Worm (Caenorhabditis elegans) whole organism, young adult: ENCODE results near the gene clec-88.
A peak's percentile ranks its signal among the peaks of the same experiment; 100 is the strongest.

Experiments
- B0019.2 ChIP-seq: fragments of 200-800 bp; sonication (Bioruptor generic); conservative IDR thresholded peaks from 2 replicates; pipeline ENCODE4 v1.3.6; 2022; ENCODE audit warnings: missing genetic modification reagents, missing genetic modification characterization, missing compliant biosample characterization
- D2030.7 ChIP-seq: fragments of 200-800 bp; sonication (Bioruptor generic); IDR thresholded peaks from 2 replicates; pipeline ENCODE4 v1.3.6; 2022; ENCODE audit warnings: missing genetic modification reagents, missing genetic modification characterization, missing compliant biosample characterization
- K11D2.4 ChIP-seq: fragments of 200-800 bp; sonication (Bioruptor generic); IDR thresholded peaks from 2 replicates; pipeline ENCODE4 v1.3.6; 2022; ENCODE audit warnings: missing genetic modification reagents, missing genetic modification characterization, missing compliant biosample characterization
- K12H6.12 ChIP-seq: fragments of 200-800 bp; sonication (Bioruptor generic); optimal IDR thresholded peaks from 2 replicates; lab custom pipeline; 2018; ENCODE audit warnings: mild to moderate bottlenecking, missing genetic modification characterization, missing compliant biosample characterization
- Y53G8AR.9 ChIP-seq: fragments of 200-800 bp; sonication (Bioruptor generic); conservative IDR thresholded peaks from 2 replicates; pipeline ENCODE4 v1.3.6; 2022; ENCODE audit warnings: missing genetic modification reagents, missing genetic modification characterization, missing compliant biosample characterization
- Y95B8A.8 ChIP-seq: fragments of 200-800 bp; sonication (Bioruptor generic); IDR thresholded peaks from 2 replicates; pipeline ENCODE4 v1.3.6; 2022; ENCODE audit warnings: missing genetic modification reagents, missing genetic modification characterization, missing compliant biosample characterization
- ama-1 ChIP-seq, 3 experiments: fragments of 150-350 bp in 1 of 3; sonication (generic microtip) in 2 of 3; optimal IDR thresholded peaks; 2 replicates each; lab custom pipeline; 2014 to 2018; ENCODE audit warnings: missing biosample characterization in 2 of 3, missing genetic modification characterization in 2 of 3, missing genetic modification reagents in 2 of 3
- aptf-3 ChIP-seq: fragments of 200-800 bp; sonication (Bioruptor generic); IDR thresholded peaks from 2 replicates; pipeline ENCODE4 v1.3.6; 2022; ENCODE audit warnings: missing genetic modification characterization, missing compliant biosample characterization
- bed-1 ChIP-seq: fragments of 200-800 bp; sonication (Bioruptor generic); IDR thresholded peaks from 2 replicates; pipeline ENCODE4 v1.3.6; 2022; ENCODE audit warnings: missing genetic modification reagents, missing genetic modification characterization, missing compliant biosample characterization
- cebp-1 ChIP-seq, 2 experiments: fragments of 200-800 bp in 1 of 2; sonication (Bioruptor generic) in 1 of 2; sonication (generic microtip) in 1 of 2; IDR thresholded peaks in 1 of 2; optimal IDR thresholded peaks in 1 of 2; 2 replicates each; pipeline versions ENCODE4 v1.3.6 to Lab custom; 2017 to 2022; ENCODE audit warnings: missing compliant biosample characterization in 2 of 2, missing genetic modification characterization in 2 of 2, mild to moderate bottlenecking in 1 of 2, missing genetic modification reagents in 1 of 2, moderate library complexity in 1 of 2
- ceh-100 ChIP-seq: fragments of 200-800 bp; sonication (Bioruptor generic); IDR thresholded peaks from 2 replicates; pipeline ENCODE4 v1.3.6; 2022; ENCODE audit warnings: missing genetic modification reagents, missing genetic modification characterization, missing compliant biosample characterization
- dpff-1 ChIP-seq: sonication (generic microtip); optimal IDR thresholded peaks from 2 replicates; lab custom pipeline; 2017; ENCODE audit warnings: mild to moderate bottlenecking, missing genetic modification characterization, missing compliant biosample characterization
- egl-18 ChIP-seq: fragments of 200-800 bp; sonication (Bioruptor generic); IDR thresholded peaks from 2 replicates; pipeline ENCODE4 v1.3.6; 2022; ENCODE audit warnings: missing genetic modification reagents, missing genetic modification characterization, missing compliant biosample characterization
- egrh-3 ChIP-seq: fragments of 200-800 bp; sonication (Bioruptor generic); IDR thresholded peaks from 2 replicates; pipeline ENCODE4 v1.3.6; 2022; ENCODE audit warnings: missing genetic modification reagents, missing genetic modification characterization, missing compliant biosample characterization
- hmg-1.2 ChIP-seq: fragments of 200-800 bp; sonication (Bioruptor generic); IDR thresholded peaks from 2 replicates; pipeline ENCODE4 v1.3.6; 2022; ENCODE audit warnings: missing genetic modification reagents, missing genetic modification characterization, missing compliant biosample characterization
- hmg-20 ChIP-seq: fragments of 200-800 bp; sonication (Bioruptor generic); IDR thresholded peaks from 2 replicates; pipeline ENCODE4 v1.3.6; 2022; ENCODE audit warnings: missing genetic modification reagents, missing genetic modification characterization, missing compliant biosample characterization
- let-526 ChIP-seq: fragments of 200-800 bp; sonication (Bioruptor generic); IDR thresholded peaks from 2 replicates; pipeline ENCODE4 v1.3.6; 2022; ENCODE audit warnings: missing genetic modification reagents, missing genetic modification characterization, missing compliant biosample characterization
- lin-35 ChIP-seq, 3 experiments: fragments of 150-350 bp in 2 of 3; sonication (generic microtip) in 1 of 3; optimal IDR thresholded peaks; 2 replicates each; lab custom pipeline; 2014 to 2018; ENCODE audit warnings: missing biosample characterization in 3 of 3, missing genetic modification characterization in 3 of 3, missing genetic modification reagents in 3 of 3
- lsl-1 ChIP-seq: fragments of 200-800 bp; sonication (Bioruptor generic); optimal IDR thresholded peaks from 2 replicates; lab custom pipeline; 2018; ENCODE audit warnings: mild to moderate bottlenecking, missing genetic modification characterization, moderate library complexity, missing compliant biosample characterization
- lsy-27 ChIP-seq: sonication (generic microtip); optimal IDR thresholded peaks from 2 replicates; lab custom pipeline; 2017; ENCODE audit warnings: missing genetic modification characterization, mild to moderate bottlenecking, missing compliant biosample characterization, antibody characterized with exemption, missing genotype, borderline replicate concordance; ENCODE audit not compliant: insufficient read depth
- madf-10 ChIP-seq: sonication (generic microtip); optimal IDR thresholded peaks from 2 replicates; lab custom pipeline; 2016; ENCODE audit warnings: mild to moderate bottlenecking, missing genetic modification characterization, missing compliant biosample characterization
- mcd-1 ChIP-seq: fragments of 200-800 bp; sonication (Bioruptor generic); IDR thresholded peaks from 2 replicates; pipeline ENCODE4 v1.3.6; 2022; ENCODE audit warnings: missing genetic modification reagents, missing genetic modification characterization, missing compliant biosample characterization
- mel-28 ChIP-seq: sonication (generic microtip); optimal IDR thresholded peaks from 2 replicates; lab custom pipeline; 2016; ENCODE audit warnings: borderline replicate concordance, mild to moderate bottlenecking, missing genetic modification characterization, missing compliant biosample characterization
- nfya-2 ChIP-seq: fragments of 200-800 bp; sonication (Bioruptor generic); IDR thresholded peaks from 2 replicates; pipeline ENCODE4 v1.3.6; 2022; ENCODE audit warnings: missing genetic modification reagents, missing genetic modification characterization, missing compliant biosample characterization
- nhr-120 ChIP-seq: fragments of 200-800 bp; sonication (Bioruptor generic); IDR thresholded peaks from 2 replicates; pipeline ENCODE4 v1.3.6; 2022; ENCODE audit warnings: missing genetic modification characterization, missing compliant biosample characterization
- nhr-90 ChIP-seq: sonication (generic microtip); optimal IDR thresholded peaks from 2 replicates; lab custom pipeline; 2016; ENCODE audit warnings: missing genotype, mild to moderate bottlenecking, missing genetic modification characterization, missing compliant biosample characterization
- rec-8 ChIP-seq, 2 experiments: sonication (generic microtip); optimal IDR thresholded peaks; 2 replicates each; lab custom pipeline; 2016; ENCODE audit warnings: mild to moderate bottlenecking in 2 of 2, missing genetic modification characterization in 2 of 2, missing genetic modification reagents in 2 of 2, missing genotype in 2 of 2, missing biosample characterization in 1 of 2, missing compliant biosample characterization in 1 of 2, moderate library complexity in 1 of 2
- repo-1 ChIP-seq: sonication (generic microtip); optimal IDR thresholded peaks from 2 replicates; lab custom pipeline; 2017; ENCODE audit warnings: mild to moderate bottlenecking, missing genetic modification characterization, missing compliant biosample characterization
- rpc-1 ChIP-seq, 2 experiments: fragments of 150-350 bp in 1 of 2; sonication (generic microtip) in 1 of 2; optimal IDR thresholded peaks; 2 replicates each; lab custom pipeline; 2014 to 2018; ENCODE audit warnings: missing biosample characterization in 1 of 2, missing genetic modification characterization in 1 of 2, missing genetic modification reagents in 1 of 2, missing genotype in 1 of 2
- sea-2 ChIP-seq: fragments of 200-800 bp; sonication (Bioruptor generic); IDR thresholded peaks from 2 replicates; pipeline ENCODE4 v1.3.6; 2022; ENCODE audit warnings: missing genetic modification characterization, missing compliant biosample characterization
- snpc-1.1 ChIP-seq: sonication (generic microtip); optimal IDR thresholded peaks from 2 replicates; lab custom pipeline; 2017; ENCODE audit warnings: missing genetic modification characterization, mild to moderate bottlenecking, missing compliant biosample characterization, antibody characterized with exemption, moderate library complexity, missing genotype, missing genetic modification reagents; ENCODE audit not compliant: insufficient read depth
- snpc-3.4 ChIP-seq: sonication (generic microtip); optimal IDR thresholded peaks from 2 replicates; lab custom pipeline; 2017; ENCODE audit warnings: missing genetic modification characterization, mild to moderate bottlenecking, missing compliant biosample characterization, antibody characterized with exemption, moderate library complexity, missing genotype, missing genetic modification reagents
- somi-1 ChIP-seq: fragments of 200-800 bp; sonication (Bioruptor generic); optimal IDR thresholded peaks from 2 replicates; lab custom pipeline; 2018; ENCODE audit warnings: mild to moderate bottlenecking, missing genetic modification characterization, missing compliant biosample characterization
- sptf-2 ChIP-seq: fragments of 200-800 bp; sonication (Bioruptor generic); optimal IDR thresholded peaks from 2 replicates; lab custom pipeline; 2018; ENCODE audit warnings: mild to moderate bottlenecking, missing genetic modification characterization, missing compliant biosample characterization
- tbp1 ChIP-seq: fragments of 200-800 bp; sonication (Bioruptor generic); optimal IDR thresholded peaks from 2 replicates; lab custom pipeline; 2018; ENCODE audit warnings: mild to moderate bottlenecking, missing genetic modification characterization, missing compliant biosample characterization
- tbx-9 ChIP-seq: sonication (generic microtip); optimal IDR thresholded peaks from 2 replicates; lab custom pipeline; 2016; ENCODE audit warnings: borderline replicate concordance, missing genetic modification characterization, inconsistent platforms, missing compliant biosample characterization
- tlf-1 ChIP-seq: fragments of 200-800 bp; sonication (Bioruptor generic); optimal IDR thresholded peaks from 2 replicates; lab custom pipeline; 2018; ENCODE audit warnings: mild to moderate bottlenecking, missing genetic modification characterization, missing compliant biosample characterization
- unc-130 ChIP-seq: sonication (generic microtip); optimal IDR thresholded peaks from 2 replicates; lab custom pipeline; 2016; ENCODE audit warnings: missing genetic modification reagents, missing genetic modification characterization, missing compliant biosample characterization
- ztf-25 ChIP-seq: fragments of 200-800 bp; sonication (Bioruptor generic); IDR thresholded peaks from 2 replicates; pipeline ENCODE4 v1.3.6; 2022; ENCODE audit warnings: missing genetic modification reagents, missing genetic modification characterization, missing compliant biosample characterization
- ztf-26 ChIP-seq: sonication (generic microtip); optimal IDR thresholded peaks from 2 replicates; lab custom pipeline; 2017; ENCODE audit warnings: missing genetic modification characterization, missing compliant biosample characterization
- ztf-3 ChIP-seq: fragments of 200-800 bp; sonication (Bioruptor generic); optimal IDR thresholded peaks from 2 replicates; lab custom pipeline; 2018; ENCODE audit warnings: mild to moderate bottlenecking, missing genetic modification characterization, missing compliant biosample characterization

Gene clec-88

ce11 chrII:6331222-6331830, 34.2 kb upstream of the clec-88 start, which contains the start of gene set-4 (continued):
- TF ChIP-seq mel-28 (tag; lab: Kevin White, UChicago) (no peak), tbx-9 (tag; lab: Kevin White, UChicago) (no peak), nhr-90 (tag; lab: Kevin White, UChicago) (peak; percentile 57), snpc-1.1 (tag; lab: Kevin White, UChicago) (no peak), cebp-1 (GFP tag; IDR thresholded peaks at IDR 0.05; lab: Robert Waterston, UW) (0 out of 2 replicates have a peak, but pooled peaks have one; percentile 24), cebp-1 (tag; optimal IDR thresholded peaks at IDR 0.05; lab: Kevin White, UChicago) (peak; percentile 88), D2030.7 (GFP tag; lab: Robert Waterston, UW) (no peak), lin-35 (GFP tag; optimal IDR thresholded peaks at IDR 0.05; lab: Kevin White, UChicago) (peak in 2 of 3 experiments; percentile 28 to 90), somi-1 (peak; percentile 56), K11D2.4 (GFP tag; lab: Robert Waterston, UW) (peak; percentile 80), Y95B8A.8 (GFP tag; lab: Robert Waterston, UW) (no peak), nhr-120 (GFP tag; lab: Robert Waterston, UW) (no peak), unc-130 (peak; percentile 2), tlf-1 (GFP tag; lab: Kevin White, UChicago) (peak; percentile 60), hmg-20 (GFP tag; lab: Robert Waterston, UW) (peak; percentile 79), dpff-1 (tag; lab: Kevin White, UChicago) (no peak), madf-10 (tag; lab: Kevin White, UChicago) (peak; percentile 68), aptf-3 (GFP tag; lab: Robert Waterston, UW) (0 out of 2 replicates have a peak, but pooled peaks have one; percentile 26), ceh-100 (GFP tag; lab: Robert Waterston, UW) (peak; percentile 77), ztf-26 (tag; lab: Kevin White, UChicago) (peak; percentile 85), egl-18 (GFP tag; lab: Robert Waterston, UW) (peak; percentile 55; the same call in 1 of the 2 replicates), rec-8 (tag; optimal IDR thresholded peaks at IDR 0.05; lab: Kevin White, UChicago) (no peak), sptf-2 (GFP tag; lab: Kevin White, UChicago) (no peak), lsy-27 (tag; lab: Kevin White, UChicago) (no peak), bed-1 (no peak), egrh-3 (GFP tag; lab: Robert Waterston, UW) (no peak), sea-2 (GFP tag; lab: Robert Waterston, UW) (no peak), nfya-2 (GFP tag; lab: Robert Waterston, UW) (no peak), snpc-3.4 (tag; lab: Kevin White, UChicago) (no peak), Y53G8AR.9 (GFP tag; lab: Robert Waterston, UW) (peak; percentile 82), tbp1 (GFP tag; lab: Kevin White, UChicago) (peak; percentile 62), hmg-1.2 (GFP tag; lab: Robert Waterston, UW) (peak; percentile 68), ztf-25 (GFP tag; lab: Robert Waterston, UW) (no peak), repo-1 (peak; percentile 73), lsl-1 (peak; percentile 78), ztf-3 (GFP tag; lab: Kevin White, UChicago) (no peak), K12H6.12 (tag; lab: Kevin White, UChicago) (peak; percentile 87)

DNA sequence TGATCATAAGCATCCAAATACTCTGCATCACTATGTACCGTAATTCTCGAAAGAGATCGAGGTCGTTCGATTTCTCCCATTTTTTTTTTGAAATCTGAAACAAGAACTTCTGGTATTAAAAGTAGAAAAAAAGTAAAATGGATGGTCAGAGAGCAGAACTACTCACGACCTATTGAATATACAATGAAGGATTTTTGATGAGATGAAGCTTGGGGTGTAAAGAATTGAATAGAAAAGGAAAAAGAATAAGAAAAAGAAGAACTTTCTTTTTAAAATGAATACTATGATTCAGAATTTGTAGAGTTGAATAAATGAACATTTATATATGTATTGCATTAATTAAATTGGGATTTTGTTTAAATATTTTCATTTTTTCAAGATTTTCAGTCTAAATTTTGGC, 31.6 kb upstream of the clec-88 start, which contains the start of gene ttc-39B:
Gene ttc-39B (minus strand): TSS at position 101 of the 400 bp plus-strand sequence.
- no peak for TF ChIP-seq tbx-9 (tag; lab: Kevin White, UChicago)
- no peak for TF ChIP-seq nhr-90 (tag; lab: Kevin White, UChicago)
- TF ChIP-seq ama-1 (optimal IDR thresholded peaks at IDR 0.05; lab: Kevin White, UChicago): no peak
- TF ChIP-seq ama-1 (GFP tag; optimal IDR thresholded peaks at IDR 0.05; lab: Kevin White, UChicago): no peak
- no peak for TF ChIP-seq mcd-1 (GFP tag; lab: Robert Waterston, UW)
- no peak for TF ChIP-seq let-526 (GFP tag; lab: Robert Waterston, UW)
- no peak for TF ChIP-seq ztf-3 (GFP tag; lab: Kevin White, UChicago)
- no peak for TF ChIP-seq rpc-1 (optimal IDR thresholded peaks at IDR 0.05; lab: Kevin White, UChicago)
- no peak for TF ChIP-seq rpc-1 (tag; optimal IDR thresholded peaks at IDR 0.05; lab: Kevin White, UChicago)
- no peak for TF ChIP-seq repo-1
- TF ChIP-seq B0019.2 (GFP tag; lab: Robert Waterston, UW): no peak
- TF ChIP-seq nfya-2 (GFP tag; lab: Robert Waterston, UW): no peak
- TF ChIP-seq, all 124 proteins: peak for 0
